Fruit fly (Drosophila melanogaster) whole organism, prepupa: Measurements from ENCODE around the gene Ptpmeg2.

Experiments used
- CG10631 ChIP-seq: fragments of 200-800 bp; sonication (Bioruptor generic); optimal IDR thresholded peaks from 2 replicates; lab custom pipeline; 2016; ENCODE audit warnings: missing biosample characterization, missing genetic modification characterization
- CG10669 ChIP-seq: fragments of 200-800 bp; sonication (Bioruptor generic); optimal IDR thresholded peaks from 3 replicates; lab custom pipeline; 2018; ENCODE audit warnings: missing biosample characterization, mild to moderate bottlenecking, missing genetic modification characterization, moderate library complexity
- CG11294 ChIP-seq: fragments of 200-800 bp; sonication (Bioruptor generic); IDR thresholded peaks from 2 replicates; pipeline ENCODE4 v1.3.6; 2022; ENCODE audit warnings: missing biosample characterization, missing genetic modification characterization
- CG15336 ChIP-seq: fragments of 200-800 bp; sonication (Bioruptor generic); IDR thresholded peaks from 2 replicates; pipeline ENCODE4 v1.3.6; 2022; ENCODE audit warnings: missing biosample characterization, missing genetic modification characterization
- CG1621 ChIP-seq: fragments of 200-800 bp; sonication (Bioruptor generic); optimal IDR thresholded peaks from 3 replicates; lab custom pipeline; 2018; ENCODE audit warnings: missing biosample characterization, mild to moderate bottlenecking, missing genetic modification characterization
- CG3032 ChIP-seq: fragments of 200-800 bp; optimal IDR thresholded peaks from 2 replicates; lab custom pipeline; 2019; ENCODE audit warnings: missing biosample characterization, mild to moderate bottlenecking, missing genetic modification characterization, moderate library complexity
- CG31627 ChIP-seq: fragments of 200-800 bp; sonication (Bioruptor generic); optimal IDR thresholded peaks from 3 replicates; lab custom pipeline; 2016; ENCODE audit warnings: missing biosample characterization, missing genetic modification characterization
- CG32006 ChIP-seq: fragments of 200-800 bp; sonication (Bioruptor generic); optimal IDR thresholded peaks from 3 replicates; lab custom pipeline; 2017; ENCODE audit warnings: missing biosample characterization, mild to moderate bottlenecking, missing genetic modification characterization
- CG34406 ChIP-seq: fragments of 200-800 bp; sonication (Bioruptor generic); optimal IDR thresholded peaks from 3 replicates; lab custom pipeline; 2016; ENCODE audit warnings: missing biosample characterization, missing genetic modification characterization
- CG6163 ChIP-seq: fragments of 200-800 bp; sonication (Bioruptor generic); IDR thresholded peaks from 3 replicates; pipeline ENCODE4 v1.3.6; 2022; ENCODE audit warnings: missing biosample characterization, missing genetic modification characterization
- CG6276 ChIP-seq: fragments of 200-800 bp; sonication (Bioruptor generic); optimal IDR thresholded peaks from 2 replicates; lab custom pipeline; 2017; ENCODE audit warnings: missing biosample characterization, mild to moderate bottlenecking, missing genetic modification characterization
- CG6792 ChIP-seq: fragments of 200-800 bp; sonication (Bioruptor generic); optimal IDR thresholded peaks from 3 replicates; lab custom pipeline; 2016; ENCODE audit warnings: missing biosample characterization, missing genetic modification characterization
- CG6808 ChIP-seq: fragments of 200-800 bp; sonication (Bioruptor generic); optimal IDR thresholded peaks from 3 replicates; lab custom pipeline; 2017; ENCODE audit warnings: missing biosample characterization, missing genetic modification characterization, mild to moderate bottlenecking, moderate library complexity, missing genetic modification reagents
- CG6854 ChIP-seq: fragments of 200-800 bp; sonication (Bioruptor generic); optimal IDR thresholded peaks from 2 replicates; lab custom pipeline; 2017; ENCODE audit warnings: missing biosample characterization, mild to moderate bottlenecking, missing genetic modification characterization
- CG7368 ChIP-seq: fragments of 200-800 bp; sonication (Bioruptor generic); optimal IDR thresholded peaks from 3 replicates; lab custom pipeline; 2016; ENCODE audit warnings: missing biosample characterization, missing genetic modification characterization
- CG8119 ChIP-seq: fragments of 200-800 bp; sonication (Bioruptor generic); IDR thresholded peaks from 3 replicates; pipeline ENCODE4 v1.3.6; 2022; ENCODE audit warnings: missing biosample characterization, missing genetic modification characterization
- CG8319 ChIP-seq: fragments of 200-800 bp; sonication (Bioruptor generic); optimal IDR thresholded peaks from 3 replicates; lab custom pipeline; 2016; ENCODE audit warnings: missing biosample characterization, missing genetic modification characterization
- CG8632 ChIP-seq: fragments of 200-800 bp; sonication (Bioruptor generic); optimal IDR thresholded peaks from 3 replicates; lab custom pipeline; 2016; ENCODE audit warnings: missing biosample characterization, missing genetic modification characterization
- Eip75B ChIP-seq: fragments of 200-800 bp; sonication (Bioruptor generic); optimal IDR thresholded peaks from 3 replicates; lab custom pipeline; 2016; ENCODE audit warnings: missing biosample characterization, missing genetic modification characterization
- Eip78C ChIP-seq: fragments of 200-800 bp; sonication (Bioruptor generic); peaks from one replicate; lab custom pipeline; 2016; ENCODE audit warnings: missing biosample characterization, missing genetic modification characterization
- Ets21C ChIP-seq: fragments of 200-800 bp; sonication (Bioruptor generic); optimal IDR thresholded peaks from 3 replicates; lab custom pipeline; 2016; ENCODE audit warnings: missing biosample characterization, missing genetic modification characterization
- Ets96B ChIP-seq: fragments of 200-800 bp; optimal IDR thresholded peaks from 2 replicates; lab custom pipeline; 2019; ENCODE audit warnings: missing biosample characterization, mild to moderate bottlenecking, missing genetic modification characterization, moderate library complexity
- Gug ChIP-seq: fragments of 200-800 bp; sonication (Bioruptor generic); IDR thresholded peaks from 2 replicates; pipeline ENCODE4 v1.3.6; 2022; ENCODE audit warnings: missing biosample characterization, missing genetic modification characterization
- Hr38 ChIP-seq: sonication (Bioruptor generic); optimal IDR thresholded peaks from 2 replicates; lab custom pipeline; 2016; ENCODE audit warnings: missing biosample characterization, missing genetic modification characterization
- Hr39 ChIP-seq: fragments of 200-800 bp; sonication (Bioruptor generic); optimal IDR thresholded peaks from 2 replicates; lab custom pipeline; 2016; ENCODE audit warnings: missing biosample characterization, missing genetic modification characterization
- Hr4 ChIP-seq: fragments of 200-800 bp; sonication (Bioruptor generic); optimal IDR thresholded peaks from 3 replicates; lab custom pipeline; 2016; ENCODE audit warnings: missing biosample characterization, missing genetic modification characterization
- OdsH ChIP-seq: fragments of 200-800 bp; sonication (Bioruptor generic); optimal IDR thresholded peaks from 3 replicates; lab custom pipeline; 2016; ENCODE audit warnings: missing biosample characterization, missing genetic modification characterization
- Smox ChIP-seq: fragments of 200-800 bp; sonication (Bioruptor generic); optimal IDR thresholded peaks from 3 replicates; lab custom pipeline; 2016; ENCODE audit warnings: missing biosample characterization, missing genetic modification characterization
- Sox102F ChIP-seq: fragments of 200-800 bp; sonication (Bioruptor generic); optimal IDR thresholded peaks from 2 replicates; lab custom pipeline; 2016; ENCODE audit warnings: missing biosample characterization, mild to moderate bottlenecking, missing genetic modification characterization
- Sox14 ChIP-seq: fragments of 200-800 bp; sonication (Bioruptor generic); optimal IDR thresholded peaks from 3 replicates; lab custom pipeline; 2016; ENCODE audit warnings: missing biosample characterization, missing genetic modification characterization
- Sox15 ChIP-seq: fragments of 200-800 bp; sonication (Bioruptor generic); optimal IDR thresholded peaks from 3 replicates; lab custom pipeline; 2016; ENCODE audit warnings: missing biosample characterization, missing genetic modification characterization
- achi ChIP-seq: fragments of 200-800 bp; sonication (Bioruptor generic); optimal IDR thresholded peaks from 3 replicates; lab custom pipeline; 2016; ENCODE audit warnings: missing biosample characterization, missing genetic modification characterization
- cyc ChIP-seq: fragments of 200-800 bp; sonication (Bioruptor generic); optimal IDR thresholded peaks from 3 replicates; lab custom pipeline; 2016; ENCODE audit warnings: missing biosample characterization, missing genetic modification characterization
- dac ChIP-seq: fragments of 200-800 bp; sonication (Bioruptor generic); optimal IDR thresholded peaks from 2 replicates; lab custom pipeline; 2017; ENCODE audit warnings: missing biosample characterization, mild to moderate bottlenecking, missing genetic modification characterization
- dsx ChIP-seq: fragments of 200-800 bp; optimal IDR thresholded peaks from 3 replicates; lab custom pipeline; 2019; ENCODE audit warnings: missing biosample characterization, mild to moderate bottlenecking, missing genetic modification characterization, moderate library complexity; ENCODE audit not compliant: poor library complexity, severe bottlenecking
- eg ChIP-seq: fragments of 200-800 bp; sonication (Bioruptor generic); IDR thresholded peaks from 3 replicates; pipeline ENCODE4 v1.3.6; 2022; ENCODE audit warnings: missing biosample characterization, missing genetic modification characterization
- esn ChIP-seq: fragments of 200-800 bp; sonication (Bioruptor generic); optimal IDR thresholded peaks from 2 replicates; lab custom pipeline; 2016; ENCODE audit warnings: missing biosample characterization, mild to moderate bottlenecking, missing genetic modification characterization, moderate library complexity
- fd59A ChIP-seq: fragments of 200-800 bp; sonication (Bioruptor generic); optimal IDR thresholded peaks from 2 replicates; lab custom pipeline; 2017; ENCODE audit warnings: missing biosample characterization, mild to moderate bottlenecking, missing genetic modification characterization, missing genetic modification reagents
- fd85E ChIP-seq: fragments of 200-800 bp; sonication (Bioruptor generic); optimal IDR thresholded peaks from 3 replicates; lab custom pipeline; 2016; ENCODE audit warnings: missing biosample characterization, missing genetic modification characterization
- fkh ChIP-seq: fragments of 200-800 bp; sonication (Bioruptor generic); optimal IDR thresholded peaks from 3 replicates; lab custom pipeline; 2017; ENCODE audit warnings: missing biosample characterization, mild to moderate bottlenecking, missing genetic modification characterization, moderate library complexity
- lz ChIP-seq: fragments of 200-800 bp; sonication (Bioruptor generic); optimal IDR thresholded peaks from 3 replicates; lab custom pipeline; 2016; ENCODE audit warnings: missing biosample characterization, missing genetic modification characterization
- net ChIP-seq: fragments of 200-800 bp; sonication (Bioruptor generic); optimal IDR thresholded peaks from 3 replicates; lab custom pipeline; 2016; ENCODE audit warnings: missing biosample characterization, missing genetic modification characterization
- pdm3 ChIP-seq: fragments of 200-800 bp; sonication (Bioruptor generic); optimal IDR thresholded peaks from 3 replicates; lab custom pipeline; 2016; ENCODE audit warnings: missing biosample characterization, missing genetic modification characterization
- ss ChIP-seq, 2 experiments: fragments of 200-800 bp; sonication (Bioruptor generic); optimal IDR thresholded peaks; 2 replicates in 1 of 2; 3 replicates in 1 of 2; lab custom pipeline; 2017 to 2018; ENCODE audit warnings: mild to moderate bottlenecking in 2 of 2, missing biosample characterization in 2 of 2, missing genetic modification characterization in 2 of 2, moderate library complexity in 1 of 2
- topi ChIP-seq: fragments of 200-800 bp; sonication (Bioruptor generic); optimal IDR thresholded peaks from 3 replicates; lab custom pipeline; 2016; ENCODE audit warnings: missing biosample characterization, missing genetic modification characterization
- vri ChIP-seq: fragments of 200-800 bp; sonication (Bioruptor generic); optimal IDR thresholded peaks from 3 replicates; lab custom pipeline; 2016; ENCODE audit warnings: missing biosample characterization, mild to moderate bottlenecking, missing genetic modification characterization

The Ptpmeg2 gene

DNA sequence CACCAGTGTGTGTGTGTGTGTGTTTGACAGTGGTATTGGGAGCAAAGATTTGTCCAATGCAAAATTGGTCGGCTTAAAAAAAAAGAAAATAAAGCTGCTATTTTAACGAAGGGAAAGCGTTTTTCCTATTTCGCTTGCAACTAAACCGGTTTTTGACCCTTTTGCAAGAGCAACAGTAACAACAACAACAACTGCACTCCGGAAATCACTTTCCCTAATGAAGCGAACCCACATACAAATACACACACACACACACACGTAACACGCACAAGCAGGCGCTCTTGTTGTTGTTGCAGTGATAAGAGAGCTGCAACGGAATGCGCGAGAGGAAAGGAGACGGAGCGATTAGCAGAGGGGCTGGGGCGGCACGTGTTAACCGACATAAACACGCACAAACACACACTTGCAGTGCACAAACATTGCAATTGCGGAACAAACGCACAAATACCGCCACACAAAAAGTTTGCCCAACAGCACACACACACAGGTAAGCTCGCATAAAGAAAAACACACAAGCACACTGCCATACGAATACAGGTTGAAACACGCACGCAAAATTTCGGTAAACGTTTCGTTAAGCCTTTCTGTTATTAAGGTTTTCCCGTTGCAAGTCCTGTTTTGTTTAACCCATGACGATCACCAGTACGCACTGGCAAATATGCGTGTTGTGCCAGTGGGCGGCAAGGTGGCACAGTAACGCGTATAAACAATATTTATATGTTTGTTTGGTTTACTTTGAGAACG, 678 bp downstream of the Ptpmeg2 start (continued):
- no peak for TF ChIP-seq CG11294 (GFP tag; lab: Robert Waterston, UW)
- TF ChIP-seq Hr4 (GFP tag; lab: Kevin White, UChicago), result no peak
- TF ChIP-seq CG6854, result no peak
- TF ChIP-seq CG34406, result no peak
- TF ChIP-seq CG3032 (tag; lab: Kevin White, UChicago), result no peak
- no peak for TF ChIP-seq CG8319 (GFP tag; lab: Kevin White, UChicago)
- TF ChIP-seq vri (GFP tag; lab: Kevin White, UChicago), result peak; percentile 50
- TF ChIP-seq CG6792 (GFP tag; lab: Kevin White, UChicago), result peak; percentile 29
- TF ChIP-seq CG32006 (GFP tag; lab: Kevin White, UChicago), result peak; percentile 16
- TF ChIP-seq topi (GFP tag; lab: Kevin White, UChicago), result peak; percentile 30
- peak; percentile 29 for TF ChIP-seq Hr39 (GFP tag; lab: Kevin White, UChicago)
- TF ChIP-seq Sox14 (GFP tag; lab: Kevin White, UChicago), result peak; percentile 74
- TF ChIP-seq, all 60 proteins: peak for 33

DNA sequence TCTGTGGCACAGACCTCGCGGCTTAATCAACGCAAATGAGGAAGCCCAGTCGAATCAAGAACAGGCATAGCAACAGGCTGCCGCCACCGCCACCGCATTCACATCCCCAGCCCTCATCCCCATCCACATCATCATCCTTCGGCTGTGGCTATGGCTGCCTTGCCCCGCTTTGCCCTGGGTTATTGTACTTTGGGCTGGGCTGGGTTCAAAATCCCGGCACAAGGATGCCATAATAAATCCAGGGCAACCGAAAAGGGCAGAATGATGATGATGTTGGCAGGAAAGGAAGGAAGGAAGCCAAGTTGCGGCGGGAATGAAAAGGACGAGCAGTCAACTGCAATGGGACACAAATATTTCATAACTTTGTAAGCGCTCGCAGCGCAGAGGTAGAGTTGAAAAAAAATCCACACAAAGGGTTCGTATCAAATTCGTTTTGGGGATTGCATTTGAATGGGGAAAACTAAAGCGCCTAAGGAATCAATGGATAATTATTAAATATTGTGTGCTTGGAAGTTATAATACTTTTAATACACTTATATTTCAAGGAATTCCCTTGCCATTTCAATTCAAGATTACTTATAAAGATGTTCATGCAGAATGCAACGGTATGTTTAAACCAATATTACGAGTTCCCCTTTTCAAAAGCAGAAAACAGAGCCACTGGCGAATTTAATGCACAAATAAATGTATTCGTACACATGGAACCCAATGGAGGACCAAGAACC, 2.8 kb downstream of the Ptpmeg2 start:
- TF ChIP-seq CG6163, result peak; percentile 24; the same call in 1 of the 3 replicates
- TF ChIP-seq ss (GFP tag; optimal IDR thresholded peaks at IDR 0.05; lab: Kevin White, UChicago), result peak; percentile 35 to 69
- TF ChIP-seq net (GFP tag; lab: Kevin White, UChicago), result no peak
- peak; percentile 62 for TF ChIP-seq pdm3
- TF ChIP-seq dsx, result peak; percentile 82
- no peak for TF ChIP-seq fd85E (GFP tag; lab: Kevin White, UChicago)
- peak; percentile 39 for TF ChIP-seq CG8632 (GFP tag; lab: Kevin White, UChicago)
- TF ChIP-seq CG34406, result peak; percentile 32
- TF ChIP-seq CG31627 (GFP tag; lab: Kevin White, UChicago), result peak; percentile 50
- peak; percentile 48 for TF ChIP-seq OdsH (GFP tag; lab: Kevin White, UChicago)
- TF ChIP-seq achi (GFP tag; lab: Kevin White, UChicago), result peak; percentile 44
- TF ChIP-seq Sox15 (GFP tag; lab: Kevin White, UChicago), result peak; percentile 13
- TF ChIP-seq Smox (GFP tag; lab: Kevin White, UChicago), result peak; percentile 55
- no peak for TF ChIP-seq CG6276 (GFP tag; lab: Kevin White, UChicago)
- TF ChIP-seq CG8119, result peak; percentile 37; the same call in 1 of the 3 replicates
- TF ChIP-seq Hr38 (GFP tag; lab: Kevin White, UChicago), result no peak
- peak; percentile 46 for TF ChIP-seq cyc (GFP tag; lab: Kevin White, UChicago)
- TF ChIP-seq Ets21C (GFP tag; lab: Kevin White, UChicago), result peak; percentile 41
- no peak for TF ChIP-seq dac
- peak; percentile 35 for TF ChIP-seq lz (GFP tag; lab: Kevin White, UChicago)
- TF ChIP-seq CG1621 (tag; lab: Kevin White, UChicago), result peak; percentile 37
- TF ChIP-seq fkh (GFP tag; lab: Kevin White, UChicago), result no peak
- no peak for TF ChIP-seq CG6854
- TF ChIP-seq Ets96B (tag; lab: Kevin White, UChicago), result peak; percentile 73
- peak; percentile 21 for TF ChIP-seq CG7368 (GFP tag; lab: Kevin White, UChicago)
- peak; percentile 70 for TF ChIP-seq CG10669 (GFP tag; lab: Kevin White, UChicago)
- peak; percentile 69 for TF ChIP-seq Eip75B (GFP tag; lab: Kevin White, UChicago)
- peak; percentile 59 for TF ChIP-seq esn (GFP tag; lab: Kevin White, UChicago)
- peak; percentile 90 for TF ChIP-seq Eip78C (GFP tag; lab: Kevin White, UChicago)
- TF ChIP-seq CG10631 (GFP tag; lab: Kevin White, UChicago), result peak; percentile 54
- no peak; the same call in 1 of the 2 replicates for TF ChIP-seq CG15336 (GFP tag; lab: Robert Waterston, UW)
- no peak for TF ChIP-seq CG11294 (GFP tag; lab: Robert Waterston, UW)
- TF ChIP-seq eg (GFP tag; lab: Robert Waterston, UW), result no peak; the same call in 2 of the 3 replicates
- TF ChIP-seq Gug (GFP tag; lab: Robert Waterston, UW), result no peak
- TF ChIP-seq Hr39 (GFP tag; lab: Kevin White, UChicago), result peak; percentile 50
- TF ChIP-seq fd59A (GFP tag; lab: Kevin White, UChicago), result peak; percentile 35
- TF ChIP-seq Sox102F (GFP tag; lab: Kevin White, UChicago), result peak; percentile 37
- TF ChIP-seq vri (GFP tag; lab: Kevin White, UChicago), result peak; percentile 50
- TF ChIP-seq CG6808 (GFP tag; lab: Kevin White, UChicago), result peak; percentile 73
